4 worm cellular contexts compared by ENCODE assay signal in genomic region chrX:12017908-12018479, ce11.
TF ChIP-seq lines count a peak whose summit lies in the region.

TSS of gene nmat-1 (minus strand) at chrX:12018043.
TSS of gene ucr-2.1 (plus strand) at chrX:12018429.

TF ChIP-seq in whole organism, L2 larva, 48 proteins besides CTCF, POLR2A, EP300 and RAD21 (continues in another document):
- TF ChIP-seq F13H6.1 (tag; optimal IDR thresholded peaks at IDR 0.05; lab: Kevin White, UChicago) (peak; percentile 78), crh-2 (tag; optimal IDR thresholded peaks at IDR 0.05; lab: Kevin White, UChicago) (peak; percentile 86), ztf-1 (GFP tag; conservative IDR thresholded peaks at IDR 0.05; lab: Robert Waterston, UW) (no peak), lsy-2 (tag; optimal IDR thresholded peaks at IDR 0.05; lab: Kevin White, UChicago) (peak in 1 of 2 experiments; percentile 74), nhr-10 (tag; optimal IDR thresholded peaks at IDR 0.05; lab: Kevin White, UChicago) (no peak), gmeb-1 (tag; optimal IDR thresholded peaks at IDR 0.05; lab: Kevin White, UChicago) (peak; percentile 72), ceh-82 (tag; optimal IDR thresholded peaks at IDR 0.05; lab: Kevin White, UChicago) (no peak), nhr-129 (tag; optimal IDR thresholded peaks at IDR 0.05; lab: Kevin White, UChicago) (peak; percentile 76), aly-2 (tag; optimal IDR thresholded peaks at IDR 0.05; lab: Kevin White, UChicago) (no peak), sem-4 (tag; optimal IDR thresholded peaks at IDR 0.05; lab: Kevin White, UChicago) (peak; percentile 75), nhr-237 (tag; optimal IDR thresholded peaks at IDR 0.05; lab: Kevin White, UChicago) (no peak), nhr-77 (tag; optimal IDR thresholded peaks at IDR 0.05; lab: Kevin White, UChicago) (no peak), nhr-6 (tag; optimal IDR thresholded peaks at IDR 0.05; lab: Kevin White, UChicago) (peak; percentile 55), nhr-25 (tag; optimal IDR thresholded peaks at IDR 0.05; lab: Kevin White, UChicago) (peak; percentile 75), unc-55 (GFP tag; optimal IDR thresholded peaks at IDR 0.05; lab: Kevin White, UChicago) (peak; percentile 76), C34F6.9 (tag; optimal IDR thresholded peaks at IDR 0.05; lab: Kevin White, UChicago) (peak; percentile 74), nhr-12 (tag; optimal IDR thresholded peaks at IDR 0.05; lab: Kevin White, UChicago) (no peak), alr-1 (tag; optimal IDR thresholded peaks at IDR 0.05; lab: Kevin White, UChicago) (no peak), mbf-1 (tag; optimal IDR thresholded peaks at IDR 0.05; lab: Kevin White, UChicago) (no peak), egl-27 (tag; optimal IDR thresholded peaks at IDR 0.05; lab: Kevin White, UChicago) (peak; percentile 32), elt-3 (tag; optimal IDR thresholded peaks at IDR 0.05; lab: Kevin White, UChicago) (no peak), nhr-11 (tag; optimal IDR thresholded peaks at IDR 0.05; lab: Kevin White, UChicago) (no peak), ZK546.5 (tag; optimal IDR thresholded peaks at IDR 0.05; lab: Kevin White, UChicago) (no peak), peb-1 (tag; optimal IDR thresholded peaks at IDR 0.05; lab: Kevin White, UChicago) (no peak)

TF ChIP-seq in whole organism, L4 larva, 104 proteins besides CTCF, POLR2A, EP300 and RAD21 (continues in another document):
- no peak for TF ChIP-seq fos-1 (tag; optimal IDR thresholded peaks at IDR 0.05; lab: Kevin White, UChicago)
- TF ChIP-seq mep-1 (tag; optimal IDR thresholded peaks at IDR 0.05; lab: Kevin White, UChicago) = peak; percentile 92
- TF ChIP-seq lim-7 (GFP tag; IDR thresholded peaks at IDR 0.05; lab: Robert Waterston, UW) = no peak
- TF ChIP-seq Y75B8A.6 (GFP tag; IDR thresholded peaks at IDR 0.05; lab: Robert Waterston, UW) = no peak
- TF ChIP-seq ctbp-1 (GFP tag; IDR thresholded peaks at IDR 0.05; lab: Robert Waterston, UW) = no peak
- no peak for TF ChIP-seq saeg-2 (GFP tag; IDR thresholded peaks at IDR 0.05; lab: Robert Waterston, UW)
- no peak for TF ChIP-seq gei-8 (GFP tag; optimal IDR thresholded peaks at IDR 0.05; lab: Kevin White, UChicago)
- peak; percentile 30 for TF ChIP-seq spr-3 (GFP tag; optimal IDR thresholded peaks at IDR 0.05; lab: Kevin White, UChicago)
- peak; percentile 77 for TF ChIP-seq duxl-1 (tag; optimal IDR thresholded peaks at IDR 0.05; lab: Kevin White, UChicago; ENCODE audit: poor library complexity)
- TF ChIP-seq tra-1 (GFP tag; IDR thresholded peaks at IDR 0.05; lab: Robert Waterston, UW) = no peak
- TF ChIP-seq lir-3 (tag; optimal IDR thresholded peaks at IDR 0.05; lab: Kevin White, UChicago) = no peak
- 0 out of 2 replicates have a peak, but pooled peaks have one; percentile 19 for TF ChIP-seq nhr-41 (GFP tag; IDR thresholded peaks at IDR 0.05; lab: Robert Waterston, UW)
- no peak for TF ChIP-seq unc-39 (tag; optimal IDR thresholded peaks at IDR 0.05; lab: Kevin White, UChicago)
- TF ChIP-seq nhr-6 (tag; optimal IDR thresholded peaks at IDR 0.05; lab: Kevin White, UChicago) = peak; percentile 61
- TF ChIP-seq zag-1 (tag; optimal IDR thresholded peaks at IDR 0.05; lab: Kevin White, UChicago) = peak; percentile 4
- TF ChIP-seq daf-19 (GFP tag; conservative IDR thresholded peaks at IDR 0.05; lab: Robert Waterston, UW) = no peak
- TF ChIP-seq lin-1 (GFP tag; IDR thresholded peaks at IDR 0.05; lab: Robert Waterston, UW) = no peak
- TF ChIP-seq F49E8.2 (tag; optimal IDR thresholded peaks at IDR 0.05; lab: Kevin White, UChicago; ENCODE audit: borderline replicate concordance) = no peak
- TF ChIP-seq mdt-29 (GFP tag; IDR thresholded peaks at IDR 0.05; lab: Robert Waterston, UW) = no peak
- TF ChIP-seq Y48G9A.11 (GFP tag; IDR thresholded peaks at IDR 0.05; lab: Robert Waterston, UW) = no peak
- peak; percentile 88 for TF ChIP-seq hlh-11 (tag; optimal IDR thresholded peaks at IDR 0.05; lab: Kevin White, UChicago)
- TF ChIP-seq nhr-28 (tag; optimal IDR thresholded peaks at IDR 0.05; lab: Kevin White, UChicago) = peak; percentile 99
- peak; percentile 62 for TF ChIP-seq php-3 (GFP tag; IDR thresholded peaks at IDR 0.05; lab: Robert Waterston, UW)
- peak; percentile 35 for TF ChIP-seq nhr-48 (tag; optimal IDR thresholded peaks at IDR 0.05; lab: Kevin White, UChicago)

TF ChIP-seq in whole organism, late embryonic, 69 proteins besides CTCF, POLR2A, EP300 and RAD21 (continues in another document):
- TF ChIP-seq ceh-18 (tag; optimal IDR thresholded peaks at IDR 0.05; lab: Kevin White, UChicago) (no peak), ceh-9 (tag; optimal IDR thresholded peaks at IDR 0.05; lab: Kevin White, UChicago) (no peak), zip-5 (tag; optimal IDR thresholded peaks at IDR 0.05; lab: Kevin White, UChicago) (no peak), hlh-30 (tag; optimal IDR thresholded peaks at IDR 0.05; lab: Kevin White, UChicago; ENCODE audit: insufficient read depth) (peak; percentile 66), ceh-45 (GFP tag; IDR thresholded peaks at IDR 0.05; lab: Robert Waterston, UW) (no peak), ref-2 (tag; optimal IDR thresholded peaks at IDR 0.05; lab: Kevin White, UChicago) (peak; percentile 98), ceh-34 (tag; optimal IDR thresholded peaks at IDR 0.05; lab: Kevin White, UChicago) (peak; percentile 12), fkh-10 (GFP tag; optimal IDR thresholded peaks at IDR 0.05; lab: Kevin White, UChicago) (no peak), ama-1 (optimal IDR thresholded peaks at IDR 0.05; lab: Kevin White, UChicago) (no peak), T23F11.4 (GFP tag; optimal IDR thresholded peaks at IDR 0.05; lab: Kevin White, UChicago) (no peak), fkh-6 (tag; optimal IDR thresholded peaks at IDR 0.05; lab: Kevin White, UChicago) (no peak), C38D4.7 (GFP tag; optimal IDR thresholded peaks at IDR 0.05; lab: Kevin White, UChicago) (no peak), odd-2 (tag; optimal IDR thresholded peaks at IDR 0.05; lab: Kevin White, UChicago) (no peak), madf-2 (tag; optimal IDR thresholded peaks at IDR 0.05; lab: Kevin White, UChicago) (no peak), tbx-2 (tag; optimal IDR thresholded peaks at IDR 0.05; lab: Kevin White, UChicago) (peak; percentile 54), tbx-7 (tag; optimal IDR thresholded peaks at IDR 0.05; lab: Kevin White, UChicago) (no peak), eyg-1 (tag; optimal IDR thresholded peaks at IDR 0.05; lab: Kevin White, UChicago) (no peak), lin-11 (tag; optimal IDR thresholded peaks at IDR 0.05; lab: Kevin White, UChicago) (no peak), ceh-48 (tag; optimal IDR thresholded peaks at IDR 0.05; lab: Kevin White, UChicago) (peak; percentile 29), K02D7.2 (tag; optimal IDR thresholded peaks at IDR 0.05; lab: Kevin White, UChicago) (no peak), elt-2 (tag; optimal IDR thresholded peaks at IDR 0.05; lab: Kevin White, UChicago) (peak; percentile 31), pha-4 (tag; optimal IDR thresholded peaks at IDR 0.05; lab: Kevin White, UChicago) (no peak), nfya-1 (tag; optimal IDR thresholded peaks at IDR 0.05; lab: Kevin White, UChicago) (peak; percentile 37), sox-4 (tag; optimal IDR thresholded peaks at IDR 0.05; lab: Kevin White, UChicago) (no peak), dmd-4 (tag; optimal IDR thresholded peaks at IDR 0.05; lab: Kevin White, UChicago; ENCODE audit: borderline replicate concordance) (no peak), ceh-6 (GFP tag; optimal IDR thresholded peaks at IDR 0.05; lab: Kevin White, UChicago) (no peak), syd-9 (tag; optimal IDR thresholded peaks at IDR 0.05; lab: Kevin White, UChicago) (no peak)

TF ChIP-seq in whole organism, mixed stage, embryonic, 35 proteins besides CTCF, POLR2A, EP300 and RAD21 (continues in another document):
- TF ChIP-seq hlh-1 (tag; optimal IDR thresholded peaks at IDR 0.05; lab: Kevin White, UChicago) (no peak), zip-8 (tag; optimal IDR thresholded peaks at IDR 0.05; lab: Kevin White, UChicago) (no peak), nhr-12 (tag; optimal IDR thresholded peaks at IDR 0.05; lab: Kevin White, UChicago) (no peak), unc-62 (GFP tag; optimal IDR thresholded peaks at IDR 0.05; lab: Kevin White, UChicago) (no peak), sptf-1 (tag; optimal IDR thresholded peaks at IDR 0.05; lab: Kevin White, UChicago) (peak; percentile 53), cnd-1 (tag; optimal IDR thresholded peaks at IDR 0.05; lab: Kevin White, UChicago) (no peak), mls-2 (tag; optimal IDR thresholded peaks at IDR 0.05; lab: Kevin White, UChicago) (peak; percentile 12), ceh-39 (tag; optimal IDR thresholded peaks at IDR 0.05; lab: Kevin White, UChicago) (peak; percentile 38), lsy-2 (tag; optimal IDR thresholded peaks at IDR 0.05; lab: Kevin White, UChicago) (peak; percentile 39), mep-1 (tag; optimal IDR thresholded peaks at IDR 0.05; lab: Kevin White, UChicago) (peak; percentile 80), mab-5 (tag; optimal IDR thresholded peaks at IDR 0.05; lab: Kevin White, UChicago) (no peak), M03D4.4 (tag; optimal IDR thresholded peaks at IDR 0.05; lab: Kevin White, UChicago) (no peak), nhr-76 (tag; optimal IDR thresholded peaks at IDR 0.05; lab: Kevin White, UChicago) (no peak), blmp-1 (tag; optimal IDR thresholded peaks at IDR 0.05; lab: Kevin White, UChicago) (no peak), ham-2 (GFP tag; optimal IDR thresholded peaks at IDR 0.05; lab: Kevin White, UChicago) (peak; percentile 84), sem-2 (GFP tag; optimal IDR thresholded peaks at IDR 0.05; lab: Kevin White, UChicago) (no peak), ztf-11 (tag; optimal IDR thresholded peaks at IDR 0.05; lab: Kevin White, UChicago) (no peak), elt-1 (tag; optimal IDR thresholded peaks at IDR 0.05; lab: Kevin White, UChicago; ENCODE audit: borderline replicate concordance, insufficient read depth) (no peak), ces-1 (GFP tag; optimal IDR thresholded peaks at IDR 0.05; lab: Kevin White, UChicago) (peak; percentile 4), unc-120 (tag; optimal IDR thresholded peaks at IDR 0.05; lab: Kevin White, UChicago; ENCODE audit: poor library complexity, severe bottlenecking) (no peak), elt-3 (tag; optimal IDR thresholded peaks at IDR 0.05; lab: Kevin White, UChicago) (no peak), lin-13 (tag; optimal IDR thresholded peaks at IDR 0.05; lab: Kevin White, UChicago) (peak; percentile 52), tbx-8 (GFP tag; optimal IDR thresholded peaks at IDR 0.05; lab: Kevin White, UChicago) (no peak), snpc-4 (tag; optimal IDR thresholded peaks at IDR 0.05; lab: Kevin White, UChicago) (no peak), pha-4 (tag; optimal IDR thresholded peaks at IDR 0.05; lab: Kevin White, UChicago) (peak; percentile 44), unc-39 (tag; optimal IDR thresholded peaks at IDR 0.05; lab: Kevin White, UChicago) (no peak), ceh-83 (GFP tag; optimal IDR thresholded peaks at IDR 0.05; lab: Kevin White, UChicago) (no peak), bed-3 (GFP tag; optimal IDR thresholded peaks at IDR 0.05; lab: Kevin White, UChicago) (no peak), nhr-28 (tag; optimal IDR thresholded peaks at IDR 0.05; lab: Kevin White, UChicago) (no peak), drap-1 (GFP tag; optimal IDR thresholded peaks at IDR 0.05; lab: Kevin White, UChicago) (no peak)
